Fruit fly (Drosophila melanogaster): ENCODE data around the gene Lsp1beta.

The Lsp1beta gene

DNA sequence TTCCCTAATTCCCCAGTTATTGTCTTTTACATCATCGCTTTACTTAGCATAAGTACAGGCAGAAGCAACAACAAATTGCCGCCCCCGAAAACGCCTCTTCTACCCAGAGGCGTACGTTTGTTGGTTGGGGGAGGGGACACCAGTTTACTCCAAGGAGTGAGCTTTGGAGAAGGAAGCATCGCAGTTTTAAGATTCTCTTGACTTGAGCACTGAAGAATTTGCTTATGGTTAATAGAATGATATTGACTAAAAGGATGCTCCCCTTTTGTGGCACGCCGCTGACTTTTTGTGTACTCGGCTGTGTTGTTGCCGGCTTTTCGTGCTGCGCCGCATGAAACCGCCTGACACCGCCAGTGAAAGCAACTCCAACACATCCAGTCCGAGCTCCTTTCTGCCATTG lies 38.6 kb downstream of the Lsp1beta start (continued):
- TF ChIP-seq Sin3A (optimal IDR thresholded peaks at IDR 0.05), result no peak
- TF ChIP-seq E2f2 (GFP tag; IDR thresholded peaks at IDR 0.05), result no peak
- no peak for TF ChIP-seq Abd-B (GFP tag; optimal IDR thresholded peaks at IDR 0.05)
- no peak for TF ChIP-seq psq (GFP tag; optimal IDR thresholded peaks at IDR 0.05)
- TF ChIP-seq HLH54F (GFP tag; optimal IDR thresholded peaks at IDR 0.05), result peak; percentile 40
- no peak for TF ChIP-seq Dll (GFP tag; IDR thresholded peaks at IDR 0.05; ENCODE audit: partially characterized antibody)
- TF ChIP-seq fd64A (GFP tag; optimal IDR thresholded peaks at IDR 0.05), result no peak
- no peak for TF ChIP-seq disco-r (GFP tag; optimal IDR thresholded peaks at IDR 0.05)
- peak; percentile 89 for TF ChIP-seq Med (GFP tag)
- no peak for TF ChIP-seq ftz-f1 (GFP tag; optimal IDR thresholded peaks at IDR 0.05)
- TF ChIP-seq tup (GFP tag; optimal IDR thresholded peaks at IDR 0.05), result no peak
- no peak for TF ChIP-seq CG3163 (GFP tag; optimal IDR thresholded peaks at IDR 0.05)
- TF ChIP-seq pita (GFP tag; optimal IDR thresholded peaks at IDR 0.05), result no peak
- TF ChIP-seq CG2678 (tag; optimal IDR thresholded peaks at IDR 0.05), result peak; percentile 63
- no peak for TF ChIP-seq CG18476 (GFP tag; optimal IDR thresholded peaks at IDR 0.05)
- no peak for TF ChIP-seq CG8359 (GFP tag; optimal IDR thresholded peaks at IDR 0.05; ENCODE audit: borderline replicate concordance)
- peak; percentile 22 for TF ChIP-seq CG12219 (GFP tag; optimal IDR thresholded peaks at IDR 0.05)
- TF ChIP-seq CG2712 (tag; optimal IDR thresholded peaks at IDR 0.05), result no peak
- TF ChIP-seq Fer1 (GFP tag; optimal IDR thresholded peaks at IDR 0.05), result peak; percentile 62
- TF ChIP-seq corto (GFP tag; optimal IDR thresholded peaks at IDR 0.05), result no peak
- no peak for TF ChIP-seq Bdp1 (GFP tag; optimal IDR thresholded peaks at IDR 0.05)
- no peak for TF ChIP-seq CG3838 (GFP tag; optimal IDR thresholded peaks at IDR 0.05)
- TF ChIP-seq gsb (GFP tag; IDR thresholded peaks at IDR 0.05), result no peak
- no peak for TF ChIP-seq Poxn (GFP tag; IDR thresholded peaks at IDR 0.05)
- TF ChIP-seq CG11696 (GFP tag; IDR thresholded peaks at IDR 0.05), result no peak
- 0 out of 2 replicates have a peak, but pooled peaks have one; percentile 13 for TF ChIP-seq wor (GFP tag; IDR thresholded peaks at IDR 0.05)
- TF ChIP-seq chinmo (GFP tag; IDR thresholded peaks at IDR 0.05; ENCODE audit: partially characterized antibody), result no peak
- TF ChIP-seq ab (GFP tag; optimal IDR thresholded peaks at IDR 0.05), result no peak
- no peak for TF ChIP-seq CG4360 (GFP tag; IDR thresholded peaks at IDR 0.05)
- TF ChIP-seq hth (optimal IDR thresholded peaks at IDR 0.05), result no peak
- TF ChIP-seq C15 (GFP tag; IDR thresholded peaks at IDR 0.05), result no peak
- TF ChIP-seq CG17612 (GFP tag; IDR thresholded peaks at IDR 0.05), result no peak
- peak in 1 of 2 experiments; percentile 43 for TF ChIP-seq Hr51 (GFP tag; optimal IDR thresholded peaks at IDR 0.05)
- no peak for TF ChIP-seq mld (GFP tag; IDR thresholded peaks at IDR 0.05; ENCODE audit: partially characterized antibody)
- no peak for TF ChIP-seq D19A (tag; optimal IDR thresholded peaks at IDR 0.05)
- no peak for TF ChIP-seq crol (GFP tag; IDR thresholded peaks at IDR 0.05)
- no peak for TF ChIP-seq CG11093 (GFP tag; IDR thresholded peaks at IDR 0.05)
- no peak for TF ChIP-seq sens (GFP tag)
- no peak for TF ChIP-seq lov (optimal IDR thresholded peaks at IDR 0.05)
- no peak for TF ChIP-seq lov (GFP tag; IDR thresholded peaks at IDR 0.05)
- TF ChIP-seq CG12071 (GFP tag; optimal IDR thresholded peaks at IDR 0.05), result peak; percentile 26
- TF ChIP-seq CG15073 (GFP tag; optimal IDR thresholded peaks at IDR 0.05), result no peak
- peak; percentile 30 for TF ChIP-seq unpg (GFP tag; optimal IDR thresholded peaks at IDR 0.05)
- TF ChIP-seq CG10979 (tag; optimal IDR thresholded peaks at IDR 0.05), result no peak
- peak; percentile 19 for TF ChIP-seq pho (GFP tag; optimal IDR thresholded peaks at IDR 0.05)
- peak; percentile 18 for TF ChIP-seq abd-A (tag; optimal IDR thresholded peaks at IDR 0.05)
- no peak for TF ChIP-seq Sry-δ (GFP tag; optimal IDR thresholded peaks at IDR 0.05)
- no peak for TF ChIP-seq eyg (GFP tag; optimal IDR thresholded peaks at IDR 0.05)
- TF ChIP-seq sqz (GFP tag; optimal IDR thresholded peaks at IDR 0.05), result no peak
- no peak for TF ChIP-seq dmrt11E (tag; optimal IDR thresholded peaks at IDR 0.05)
- no peak for TF ChIP-seq Hr3 (GFP tag; optimal IDR thresholded peaks at IDR 0.05)
- no peak for TF ChIP-seq cas (GFP tag; IDR thresholded peaks at IDR 0.05)
- TF ChIP-seq CG7372 (GFP tag; IDR thresholded peaks at IDR 0.05), result peak; percentile 39; the same call in 1 of the 2 replicates

Data from whole organism, embryonic.